Fruit fly (Drosophila melanogaster) whole organism, embryonic: ENCODE data around the gene Lipt2.

Experiments
- BEAF-32 ChIP-seq: fragments of 200-800 bp; sonication (Bioruptor generic); optimal IDR thresholded peaks from 3 replicates; lab custom pipeline; 2017; ENCODE audit warnings: missing biosample characterization, missing genetic modification characterization, mild to moderate bottlenecking, moderate library complexity, missing genetic modification reagents
- Bgb ChIP-seq: fragments of 200-800 bp; sonication (Bioruptor generic); IDR thresholded peaks from 2 replicates; pipeline ENCODE4 v1.3.6; 2022; ENCODE audit warnings: missing biosample characterization, missing genetic modification characterization; ENCODE audit not compliant: partially characterized antibody
- CG10209 ChIP-seq: fragments of 200-800 bp; sonication (Bioruptor generic); optimal IDR thresholded peaks from 3 replicates; lab custom pipeline; 2017; ENCODE audit warnings: missing biosample characterization, mild to moderate bottlenecking, missing genetic modification characterization, missing genetic modification reagents
- CG12071 ChIP-seq: fragments of 200-800 bp; sonication (Bioruptor generic); optimal IDR thresholded peaks from 3 replicates; lab custom pipeline; 2018; ENCODE audit warnings: missing biosample characterization, mild to moderate bottlenecking, missing genetic modification characterization
- CG12659 ChIP-seq: fragments of 200-800 bp; sonication (Bioruptor generic); optimal IDR thresholded peaks from 3 replicates; lab custom pipeline; 2017; ENCODE audit warnings: mild to moderate bottlenecking, missing biosample characterization, missing genetic modification reagents, missing genetic modification characterization
- CG12769 ChIP-seq: fragments of 200-800 bp; sonication (Bioruptor generic); optimal IDR thresholded peaks from 2 replicates; lab custom pipeline; 2019; ENCODE audit warnings: missing biosample characterization, mild to moderate bottlenecking, missing genetic modification characterization, moderate library complexity
- CG13296 ChIP-seq: fragments of 200-800 bp; sonication (Bioruptor generic); optimal IDR thresholded peaks from 3 replicates; lab custom pipeline; 2018; ENCODE audit warnings: missing biosample characterization, mild to moderate bottlenecking, missing genetic modification characterization
- CG13894 ChIP-seq: fragments of 200-800 bp; sonication (Bioruptor generic); optimal IDR thresholded peaks from 3 replicates; lab custom pipeline; 2018; ENCODE audit warnings: missing biosample characterization, mild to moderate bottlenecking, missing genetic modification characterization, moderate library complexity
- CG15601 ChIP-seq: fragments of 200-800 bp; sonication (Bioruptor generic); optimal IDR thresholded peaks from 3 replicates; lab custom pipeline; 2019; ENCODE audit warnings: missing biosample characterization, mild to moderate bottlenecking, missing genetic modification characterization, moderate library complexity
- CG1602 ChIP-seq: fragments of 200-800 bp; sonication (Bioruptor generic); optimal IDR thresholded peaks from 3 replicates; lab custom pipeline; 2016; ENCODE audit warnings: missing biosample characterization, missing genetic modification characterization
- CG17568 ChIP-seq: fragments of 200-800 bp; sonication (Bioruptor generic); optimal IDR thresholded peaks from 2 replicates; lab custom pipeline; 2018; ENCODE audit warnings: missing biosample characterization, mild to moderate bottlenecking, missing genetic modification characterization, moderate library complexity
- CG18011 ChIP-seq: fragments of 200-800 bp; sonication (Bioruptor generic); optimal IDR thresholded peaks from 2 replicates; lab custom pipeline; 2017; ENCODE audit warnings: missing biosample characterization, missing genetic modification characterization, mild to moderate bottlenecking, moderate library complexity, missing genotype
- CG31388 ChIP-seq: fragments of 200-800 bp; sonication (Bioruptor generic); optimal IDR thresholded peaks from 2 replicates; lab custom pipeline; 2016; ENCODE audit warnings: missing biosample characterization, missing genetic modification characterization
- CG32532 ChIP-seq: fragments of 200-800 bp; sonication (Bioruptor generic); IDR thresholded peaks from 2 replicates; pipeline ENCODE4 v1.3.6; 2022; ENCODE audit warnings: missing biosample characterization, missing genetic modification characterization
- CG32772 ChIP-seq: fragments of 200-800 bp; sonication (Bioruptor generic); IDR thresholded peaks from 2 replicates; pipeline ENCODE4 v1.3.6; 2022; ENCODE audit warnings: missing biosample characterization, missing genetic modification characterization
- CG33557 ChIP-seq: fragments of 200-800 bp; sonication (Bioruptor generic); optimal IDR thresholded peaks from 2 replicates; lab custom pipeline; 2019; ENCODE audit warnings: missing biosample characterization, mild to moderate bottlenecking, missing genetic modification characterization, moderate library complexity
- CG3726 ChIP-seq: fragments of 200-800 bp; sonication (Bioruptor generic); IDR thresholded peaks from 3 replicates; pipeline ENCODE4, ENCODE4 v1.3.6; 2022; ENCODE audit warnings: missing biosample characterization, missing genetic modification characterization
- CG4282 ChIP-seq: fragments of 200-800 bp; sonication (Bioruptor generic); optimal IDR thresholded peaks from 2 replicates; lab custom pipeline; 2016; ENCODE audit warnings: missing biosample characterization, missing genetic modification characterization
- CG4404 ChIP-seq: fragments of 200-800 bp; sonication (Bioruptor generic); IDR thresholded peaks from 2 replicates; pipeline ENCODE4 v1.3.6; 2022; ENCODE audit warnings: missing biosample characterization, missing genetic modification characterization
- CG4707 ChIP-seq: fragments of 200-800 bp; sonication (Bioruptor generic); optimal IDR thresholded peaks from 2 replicates; lab custom pipeline; 2018; ENCODE audit warnings: missing biosample characterization, mild to moderate bottlenecking, missing genetic modification characterization, moderate library complexity
- CG5180 ChIP-seq: fragments of 200-800 bp; sonication (Bioruptor generic); optimal IDR thresholded peaks from 3 replicates; lab custom pipeline; 2017; ENCODE audit warnings: missing biosample characterization, missing genetic modification characterization, mild to moderate bottlenecking, moderate library complexity, missing genetic modification reagents
- CG7839 ChIP-seq: fragments of 200-800 bp; sonication (Bioruptor generic); optimal IDR thresholded peaks from 3 replicates; lab custom pipeline; 2018; ENCODE audit warnings: missing biosample characterization, mild to moderate bottlenecking, missing genetic modification characterization, moderate library complexity
- CkIIα-i1 ChIP-seq: fragments of 200-800 bp; sonication (Bioruptor generic); IDR thresholded peaks from 2 replicates; pipeline ENCODE4 v1.3.6; 2022; ENCODE audit warnings: missing biosample characterization, missing genetic modification characterization
- CrebB ChIP-seq: fragments of 200-800 bp; sonication (Bioruptor generic); optimal IDR thresholded peaks from 3 replicates; lab custom pipeline; 2018; ENCODE audit warnings: missing biosample characterization, mild to moderate bottlenecking, missing genetic modification characterization
- Deaf1 ChIP-seq: fragments of 200-800 bp; optimal IDR thresholded peaks from 3 replicates; lab custom pipeline; 2019; ENCODE audit warnings: missing biosample characterization, mild to moderate bottlenecking, missing genetic modification characterization, moderate library complexity
- Dip2 ChIP-seq: fragments of 200-800 bp; sonication (Bioruptor generic); IDR thresholded peaks from 2 replicates; pipeline ENCODE4 v1.3.6; 2022; ENCODE audit warnings: missing biosample characterization, missing genetic modification characterization
- Dip3 ChIP-seq: fragments of 200-800 bp; sonication (Bioruptor generic); optimal IDR thresholded peaks from 3 replicates; lab custom pipeline; 2016; ENCODE audit warnings: missing biosample characterization, missing genetic modification characterization
- Hmr ChIP-seq: fragments of 200-800 bp; sonication (Bioruptor generic); optimal IDR thresholded peaks from 3 replicates; lab custom pipeline; 2017; ENCODE audit warnings: mild to moderate bottlenecking, missing biosample characterization, missing genetic modification reagents, missing genetic modification characterization
- NC2α ChIP-seq: fragments of 200-800 bp; sonication (Bioruptor generic); optimal IDR thresholded peaks from 2 replicates; lab custom pipeline; 2016; ENCODE audit warnings: missing biosample characterization, missing genetic modification characterization
- NFAT ChIP-seq: fragments of 200-800 bp; sonication (Bioruptor generic); IDR thresholded peaks from 2 replicates; pipeline ENCODE4 v1.3.6; 2022; ENCODE audit warnings: missing biosample characterization, missing genetic modification characterization
- Oaz ChIP-seq: fragments of 200-800 bp; sonication (Bioruptor generic); IDR thresholded peaks from 2 replicates; pipeline ENCODE4 v1.3.6; 2022; ENCODE audit warnings: missing biosample characterization, missing genetic modification characterization
- Scr ChIP-seq: fragments of 200-800 bp; sonication (Bioruptor generic); IDR thresholded peaks from 2 replicates; pipeline ENCODE4 v1.3.6; 2022; ENCODE audit warnings: missing biosample characterization, missing genetic modification characterization; ENCODE audit not compliant: partially characterized antibody
- Sry-β ChIP-seq: fragments of 200-800 bp; sonication (Bioruptor generic); optimal IDR thresholded peaks from 2 replicates; lab custom pipeline; 2018; ENCODE audit warnings: missing biosample characterization, mild to moderate bottlenecking, missing genetic modification characterization, moderate library complexity
- Stat92E ChIP-seq, 3 experiments: fragments of >200 bp in 2 of 3; fragments of 200-800 bp in 1 of 3; sonication (Bioruptor generic) in 1 of 3; optimal IDR thresholded peaks; 2 replicates each; lab custom pipeline; 2017 to 2019; ENCODE audit warnings: missing biosample characterization in 3 of 3, missing genetic modification characterization in 3 of 3, mild to moderate bottlenecking in 1 of 3, moderate library complexity in 1 of 3
- Trl ChIP-seq, 3 experiments: fragments of >200 bp in 2 of 3; fragments of 200-800 bp in 1 of 3; sonication (Bioruptor generic) in 1 of 3; optimal IDR thresholded peaks; 2 replicates in 1 of 3; 3 replicates in 2 of 3; lab custom pipeline; 2016 to 2017; ENCODE audit warnings: missing biosample characterization in 1 of 3, missing genetic modification characterization in 1 of 3
- Xrp1 ChIP-seq: fragments of 200-800 bp; sonication (Bioruptor generic); IDR thresholded peaks from 2 replicates; pipeline ENCODE4 v1.3.6; 2022; ENCODE audit warnings: missing biosample characterization, missing genetic modification characterization
- br ChIP-seq: fragments of >200 bp; optimal IDR thresholded peaks from 2 replicates; lab custom pipeline; 2017
- crol ChIP-seq: fragments of 200-800 bp; sonication (Bioruptor generic); IDR thresholded peaks from 2 replicates; pipeline ENCODE4 v1.3.6; 2022; ENCODE audit warnings: missing biosample characterization, missing genetic modification characterization
- dati ChIP-seq: fragments of 200-800 bp; sonication (Bioruptor generic); IDR thresholded peaks from 2 replicates; pipeline ENCODE4 v1.3.6; 2022; ENCODE audit warnings: missing biosample characterization, missing genetic modification characterization
- ewg ChIP-seq: fragments of 200-800 bp; sonication (Bioruptor generic); optimal IDR thresholded peaks from 3 replicates; lab custom pipeline; 2017; ENCODE audit warnings: mild to moderate bottlenecking, missing biosample characterization, missing genetic modification reagents, missing genetic modification characterization
- grau ChIP-seq: fragments of 200-800 bp; optimal IDR thresholded peaks from 3 replicates; lab custom pipeline; 2019; ENCODE audit warnings: missing biosample characterization, mild to moderate bottlenecking, missing genetic modification characterization, moderate library complexity
- ham ChIP-seq: fragments of 200-800 bp; sonication (Bioruptor generic); IDR thresholded peaks from 2 replicates; pipeline ENCODE4 v1.3.6; 2022; ENCODE audit warnings: missing biosample characterization, missing genetic modification characterization
- p53 ChIP-seq: fragments of 200-800 bp; sonication (Bioruptor generic); optimal IDR thresholded peaks from 2 replicates; lab custom pipeline; 2016; ENCODE audit warnings: missing biosample characterization, missing genetic modification characterization
- pho ChIP-seq: fragments of 200-800 bp; sonication (Bioruptor generic); optimal IDR thresholded peaks from 2 replicates; lab custom pipeline; 2016; ENCODE audit warnings: missing biosample characterization, missing genetic modification characterization
- pum ChIP-seq: fragments of 200-800 bp; sonication (Bioruptor generic); optimal IDR thresholded peaks from 2 replicates; lab custom pipeline; 2016; ENCODE audit warnings: missing biosample characterization, missing genetic modification characterization
- rib ChIP-seq: fragments of 200-800 bp; sonication (Bioruptor generic); IDR thresholded peaks from 2 replicates; pipeline ENCODE4 v1.3.6; 2022; ENCODE audit warnings: missing biosample characterization, missing genetic modification characterization
- shn ChIP-seq: fragments of 200-800 bp; sonication (Bioruptor generic); optimal IDR thresholded peaks from 3 replicates; lab custom pipeline; 2016; ENCODE audit warnings: missing biosample characterization, missing genetic modification characterization
- twi ChIP-seq: fragments of 200-800 bp; optimal IDR thresholded peaks from 2 replicates; lab custom pipeline; 2019; ENCODE audit warnings: missing biosample characterization, mild to moderate bottlenecking, missing genetic modification characterization, moderate library complexity
- unpg ChIP-seq: fragments of 200-800 bp; sonication (Bioruptor generic); optimal IDR thresholded peaks from 3 replicates; lab custom pipeline; 2018; ENCODE audit warnings: missing biosample characterization, mild to moderate bottlenecking, missing genetic modification characterization, moderate library complexity

Lipt2 gene

DNA sequence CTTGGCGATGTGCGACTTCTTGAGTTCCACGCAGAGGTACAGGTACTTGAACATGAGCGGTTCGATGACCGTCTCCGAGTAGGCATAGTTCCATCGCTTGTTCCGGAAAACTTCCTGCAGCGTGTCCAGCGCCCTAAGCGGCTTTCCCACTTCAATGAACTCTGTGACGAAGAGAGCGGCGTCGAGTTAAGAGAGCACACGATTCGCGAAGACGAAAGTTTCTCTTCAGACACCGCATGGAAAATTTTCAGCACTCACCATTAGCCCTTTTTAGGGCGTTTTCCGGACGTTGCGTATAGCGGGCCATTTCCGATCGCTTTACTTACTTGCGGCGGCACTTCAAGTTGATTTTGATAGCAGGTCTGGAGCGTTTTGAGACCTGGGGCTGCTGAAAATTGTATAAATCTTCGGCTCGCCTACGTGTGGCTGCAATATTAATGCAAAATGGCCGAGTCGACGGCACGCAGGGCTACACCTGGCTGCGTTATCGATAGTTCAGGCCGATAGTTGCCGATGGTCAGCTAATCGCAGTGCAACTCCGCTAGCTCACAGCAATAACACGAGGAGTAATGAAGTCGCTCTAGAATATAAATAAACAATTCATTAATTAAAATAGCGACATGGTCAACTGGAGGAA lies 3.6 kb downstream of the Lipt2 start, which contains the start of the genes eIF3a and CG1074 (continued):
- TF ChIP-seq shn (GFP tag; lab: Kevin White, UChicago), result peak; percentile 51
- TF ChIP-seq CG7839, result no peak
- no peak for TF ChIP-seq CG12769 (tag; lab: Kevin White, UChicago)
- peak; percentile 54 for TF ChIP-seq NC2α (GFP tag; lab: Kevin White, UChicago)
- peak in 1 of 3 experiments; percentile 56 for TF ChIP-seq Stat92E (GFP tag; optimal IDR thresholded peaks at IDR 0.05; lab: Kevin White, UChicago)
- no peak for TF ChIP-seq Dip2
- TF ChIP-seq CG5180, result no peak
- peak; percentile 82 for TF ChIP-seq CG13894 (tag; lab: Kevin White, UChicago)
- TF ChIP-seq dati (GFP tag; lab: Robert Waterston, UW), result no peak
- TF ChIP-seq CrebB (tag; lab: Kevin White, UChicago), result peak; percentile 70
- peak; percentile 37; the same call in 1 of the 2 replicates for TF ChIP-seq Oaz
- TF ChIP-seq CkIIα-i1 (GFP tag; lab: Robert Waterston, UW), result no peak
- TF ChIP-seq CG32772 (GFP tag; lab: Robert Waterston, UW), result 0 out of 2 replicates have a peak, but pooled peaks have one; percentile 31
- no peak for TF ChIP-seq CG12071 (GFP tag; lab: Kevin White, UChicago)
- TF ChIP-seq Scr (GFP tag; lab: Robert Waterston, UW), result peak; percentile 97
- peak; percentile 76 for TF ChIP-seq Trl (optimal IDR thresholded peaks at IDR 0.05; lab: Kevin White, UChicago)
- peak; percentile 75 for TF ChIP-seq Trl (GFP tag; optimal IDR thresholded peaks at IDR 0.05; lab: Kevin White, UChicago)
- TF ChIP-seq CG18011 (GFP tag; lab: Kevin White, UChicago), result peak; percentile 69
- TF ChIP-seq CG4282 (GFP tag; lab: Kevin White, UChicago), result peak; percentile 56
- TF ChIP-seq CG15601 (tag; lab: Kevin White, UChicago), result peak; percentile 55
- no peak for TF ChIP-seq unpg
- no peak for TF ChIP-seq CG4707 (GFP tag; lab: Kevin White, UChicago)
- peak; percentile 56 for TF ChIP-seq pum
- TF ChIP-seq p53, result peak; percentile 80
- TF ChIP-seq CG3726, result no peak
- peak; percentile 38 for TF ChIP-seq Sry-β (GFP tag; lab: Kevin White, UChicago)
- peak; percentile 94 for TF ChIP-seq NFAT (GFP tag; lab: Robert Waterston, UW)
- TF ChIP-seq CG10209 (GFP tag; lab: Kevin White, UChicago), result peak; percentile 29
- no peak for TF ChIP-seq CG1602
- peak; percentile 71 for TF ChIP-seq Deaf1 (tag; lab: Kevin White, UChicago)
- TF ChIP-seq CG17568, result no peak
- TF ChIP-seq pho (GFP tag; lab: Kevin White, UChicago), result peak; percentile 79
- TF ChIP-seq CG32532 (GFP tag; lab: Robert Waterston, UW), result peak; percentile 80
- TF ChIP-seq rib (GFP tag; lab: Robert Waterston, UW), result peak; percentile 80
- peak; percentile 99 for TF ChIP-seq BEAF-32 (GFP tag; lab: Kevin White, UChicago)
- no peak for TF ChIP-seq ham
- TF ChIP-seq Xrp1 (GFP tag; lab: Robert Waterston, UW), result peak; percentile 50
- peak; percentile 62 for TF ChIP-seq ewg
- peak; percentile 64 for TF ChIP-seq grau (tag; lab: Kevin White, UChicago)
- TF ChIP-seq Bgb, result peak; percentile 99
- TF ChIP-seq Hmr (GFP tag; lab: Kevin White, UChicago), result no peak
- TF ChIP-seq twi (tag; lab: Kevin White, UChicago), result peak; percentile 62
- TF ChIP-seq CG31388 (GFP tag; lab: Kevin White, UChicago), result no peak
- TF ChIP-seq crol, result no peak
- TF ChIP-seq CG33557 (GFP tag; lab: Kevin White, UChicago), result peak; percentile 56
- peak; percentile 59 for TF ChIP-seq Dip3 (GFP tag; lab: Kevin White, UChicago)
- TF ChIP-seq CG13296, result peak; percentile 82
- no peak for TF ChIP-seq br (lab: Kevin White, UChicago)
- peak; percentile 26; the same call in 1 of the 2 replicates for TF ChIP-seq CG4404
- peak; percentile 95 for TF ChIP-seq CG12659 (GFP tag; lab: Kevin White, UChicago)
